Worm (Caenorhabditis elegans): Measurements from ENCODE around the gene C12D5.3.
A peak's percentile ranks its signal among the peaks of the same experiment; 100 is the strongest.

C12D5.3 gene

ce11 chrV:7672258-7672657 lies 3.7 kb upstream of the C12D5.3 start, which contains the start of gene C12D5.4:
C12D5.4 (plus strand) TSS chrV:7672558.
- TF ChIP-seq snpc-4 (tag; optimal IDR thresholded peaks at IDR 0.05), result no peak
- TF ChIP-seq nhr-25 (tag; optimal IDR thresholded peaks at IDR 0.05), result no peak
- no peak for TF ChIP-seq nhr-129 (tag; optimal IDR thresholded peaks at IDR 0.05)
- TF ChIP-seq mdl-1 (tag; optimal IDR thresholded peaks at IDR 0.05), result no peak
- no peak for TF ChIP-seq lin-39 (tag; optimal IDR thresholded peaks at IDR 0.05)
- no peak for TF ChIP-seq nhr-10 (tag; optimal IDR thresholded peaks at IDR 0.05)
- TF ChIP-seq nhr-23 (tag; optimal IDR thresholded peaks at IDR 0.05), result no peak
- no peak for TF ChIP-seq ztf-1 (GFP tag; conservative IDR thresholded peaks at IDR 0.05)
- TF ChIP-seq blmp-1 (tag; optimal IDR thresholded peaks at IDR 0.05; ENCODE audit: insufficient read depth), result no peak
- TF ChIP-seq lsy-2 (tag; optimal IDR thresholded peaks at IDR 0.05), result no peak
- no peak for TF ChIP-seq skn-1 (tag; optimal IDR thresholded peaks at IDR 0.05)
- TF ChIP-seq lin-11 (tag; optimal IDR thresholded peaks at IDR 0.05), result no peak
- TF ChIP-seq nhr-11 (tag; optimal IDR thresholded peaks at IDR 0.05), result no peak
- no peak for TF ChIP-seq mbf-1 (tag; optimal IDR thresholded peaks at IDR 0.05)
- no peak for TF ChIP-seq sma-3 (GFP tag; optimal IDR thresholded peaks at IDR 0.05)
- TF ChIP-seq sma-9 (GFP tag; optimal IDR thresholded peaks at IDR 0.05), result no peak
- no peak for TF ChIP-seq sma-9 (tag; optimal IDR thresholded peaks at IDR 0.05)
- TF ChIP-seq R02D3.7 (tag; optimal IDR thresholded peaks at IDR 0.05), result no peak

DNA sequence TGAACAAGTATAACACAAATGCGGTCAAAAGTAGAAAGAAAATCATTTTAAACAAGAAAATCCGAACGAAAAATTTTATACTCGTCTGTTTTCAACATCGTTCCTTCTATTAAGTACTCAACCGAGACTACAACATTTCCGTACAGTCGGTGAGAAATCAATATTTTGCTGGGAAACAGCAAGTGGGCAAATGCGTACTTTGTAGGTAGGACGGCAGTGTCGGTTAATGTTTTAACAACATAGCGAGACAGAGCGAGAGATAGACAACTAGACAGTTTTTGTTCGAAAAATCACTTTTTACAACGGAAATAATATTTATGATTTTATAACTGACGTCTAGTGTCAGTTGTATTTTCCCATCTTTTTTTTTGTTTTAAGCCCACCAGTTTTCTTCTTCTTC lies 5.4 kb downstream of the C12D5.3 start, which contains the start of gene cyp-33A1:
Gene cyp-33A1, minus strand, starts transcription at position 72 of the 400 bp plus-strand sequence.
- TF ChIP-seq lin-39 (tag; optimal IDR thresholded peaks at IDR 0.05) (no peak), sem-4 (tag; optimal IDR thresholded peaks at IDR 0.05) (no peak), peb-1 (tag; optimal IDR thresholded peaks at IDR 0.05) (no peak), elt-1 (tag; optimal IDR thresholded peaks at IDR 0.05) (no peak), mbf-1 (tag; optimal IDR thresholded peaks at IDR 0.05) (no peak), fos-1 (tag; optimal IDR thresholded peaks at IDR 0.05) (peak; percentile 34), crh-2 (tag; optimal IDR thresholded peaks at IDR 0.05) (peak; percentile 30), nhr-77 (tag; optimal IDR thresholded peaks at IDR 0.05) (no peak), sma-9 (GFP tag; optimal IDR thresholded peaks at IDR 0.05) (peak; percentile 80), sma-9 (tag; optimal IDR thresholded peaks at IDR 0.05) (no peak), nhr-129 (tag; optimal IDR thresholded peaks at IDR 0.05) (peak; percentile 21), unc-62 (GFP tag; optimal IDR thresholded peaks at IDR 0.05) (no peak), nhr-25 (tag; optimal IDR thresholded peaks at IDR 0.05) (no peak)

DNA sequence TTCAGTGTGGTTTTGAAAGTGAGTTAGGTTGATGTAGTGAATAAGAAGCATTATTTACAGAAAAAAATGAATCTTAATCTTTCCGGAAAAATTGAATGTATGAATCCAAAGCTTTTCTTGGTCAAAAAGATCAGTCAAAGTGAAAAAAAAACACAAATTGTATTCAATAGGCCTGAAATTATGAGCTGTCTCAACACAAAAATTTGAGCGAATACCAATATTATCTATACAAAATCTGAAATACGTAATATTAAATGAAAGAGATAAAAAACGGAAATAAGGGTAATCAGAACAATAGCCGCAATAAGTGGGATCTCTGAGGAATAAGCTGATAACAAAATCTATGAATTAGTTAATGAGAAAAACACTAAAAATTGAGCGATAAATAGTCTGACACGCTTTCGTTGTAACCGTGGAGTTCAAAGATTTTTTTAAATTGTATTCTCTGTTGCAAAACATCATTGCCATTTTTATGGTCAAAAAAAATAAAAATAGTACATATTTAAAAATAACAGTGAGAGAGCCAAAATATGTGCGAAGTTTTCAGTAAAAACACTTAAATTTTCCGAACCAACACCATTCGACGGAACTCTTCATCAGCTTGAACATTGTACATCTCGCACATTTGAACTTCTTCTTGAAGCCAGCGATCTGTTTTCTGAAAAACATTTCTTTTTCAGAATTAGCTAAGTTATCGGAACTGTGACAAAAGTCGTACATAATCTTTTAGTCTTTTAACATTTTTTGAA lies 8.1 kb downstream of the C12D5.3 start, which contains the start of gene sre-11:
Gene sre-11, minus strand, starts transcription at position 51 of the 749 bp plus-strand sequence.
- TF ChIP-seq C34F6.9 (tag; optimal IDR thresholded peaks at IDR 0.05) (no peak), nhr-77 (tag; optimal IDR thresholded peaks at IDR 0.05) (no peak), sma-9 (GFP tag; optimal IDR thresholded peaks at IDR 0.05) (no peak), sma-9 (tag; optimal IDR thresholded peaks at IDR 0.05) (no peak), mdl-1 (tag; optimal IDR thresholded peaks at IDR 0.05) (no peak), snpc-4 (tag; optimal IDR thresholded peaks at IDR 0.05) (no peak), gmeb-1 (tag; optimal IDR thresholded peaks at IDR 0.05) (no peak), ceh-16 (tag; optimal IDR thresholded peaks at IDR 0.05) (no peak), nhr-6 (tag; optimal IDR thresholded peaks at IDR 0.05) (no peak)

DNA sequence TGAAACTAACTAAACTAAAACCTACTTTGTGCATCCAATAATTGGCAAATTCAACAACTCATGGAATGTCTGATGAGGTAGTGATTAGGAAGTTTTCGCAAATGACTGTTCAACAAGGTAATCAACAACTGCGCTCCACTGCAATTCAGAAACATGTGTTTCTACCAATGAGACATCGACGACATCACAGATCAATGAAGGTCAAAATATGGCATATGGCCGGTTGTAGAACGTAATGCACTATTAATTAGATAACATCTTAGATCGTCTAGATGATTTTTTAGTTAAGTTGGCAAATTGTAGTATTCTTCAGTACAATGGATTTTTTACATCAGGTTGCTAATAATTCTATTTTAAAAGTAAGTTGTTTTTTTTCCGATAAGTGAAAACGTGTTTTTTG lies 10.2 kb downstream of the C12D5.3 start, which contains the start of the genes nhr-94 and nhr-152:
Gene nhr-94, minus strand, starts transcription at position 147 of the 400 bp plus-strand sequence.
Gene nhr-152, plus strand, starts transcription at position 162 of the 400 bp plus-strand sequence.
- no peak for TF ChIP-seq aly-2 (tag; optimal IDR thresholded peaks at IDR 0.05)
- peak; percentile 77 for TF ChIP-seq nhr-25 (tag; optimal IDR thresholded peaks at IDR 0.05)
- TF ChIP-seq elt-1 (tag; optimal IDR thresholded peaks at IDR 0.05), result peak; percentile 11
- TF ChIP-seq sma-9 (GFP tag; optimal IDR thresholded peaks at IDR 0.05), result peak; percentile 82
- TF ChIP-seq sma-9 (tag; optimal IDR thresholded peaks at IDR 0.05), result no peak
- peak; percentile 6 for TF ChIP-seq fos-1 (tag; optimal IDR thresholded peaks at IDR 0.05)
- no peak for TF ChIP-seq C34F6.9 (tag; optimal IDR thresholded peaks at IDR 0.05)
- no peak for TF ChIP-seq F13H6.1 (tag; optimal IDR thresholded peaks at IDR 0.05)
- no peak for TF ChIP-seq lin-11 (tag; optimal IDR thresholded peaks at IDR 0.05)
- no peak for TF ChIP-seq nhr-23 (tag; optimal IDR thresholded peaks at IDR 0.05)
- TF ChIP-seq unc-62 (GFP tag; optimal IDR thresholded peaks at IDR 0.05), result no peak
- TF ChIP-seq blmp-1 (tag; optimal IDR thresholded peaks at IDR 0.05; ENCODE audit: insufficient read depth), result no peak
- TF ChIP-seq R02D3.7 (tag; optimal IDR thresholded peaks at IDR 0.05), result no peak
- TF ChIP-seq lsy-2 (tag; optimal IDR thresholded peaks at IDR 0.05), result no peak
- TF ChIP-seq elt-3 (tag; optimal IDR thresholded peaks at IDR 0.05), result no peak
- no peak for TF ChIP-seq nhr-77 (tag; optimal IDR thresholded peaks at IDR 0.05)
- TF ChIP-seq lin-39 (tag; optimal IDR thresholded peaks at IDR 0.05), result no peak

Measured in whole organism, L2 larva.